Worm (Caenorhabditis elegans) whole organism, young adult: Measurements from ENCODE around the gene F20D6.5.

Experiments used
- C06A6.2 ChIP-seq: fragments of 200-800 bp; sonication (Bioruptor generic); conservative IDR thresholded peaks from 2 replicates; pipeline ENCODE4 v1.3.6; 2022; ENCODE audit warnings: missing genetic modification characterization, missing compliant biosample characterization
- F23B12.7 ChIP-seq: sonication (generic microtip); optimal IDR thresholded peaks from 2 replicates; lab custom pipeline; 2017; ENCODE audit warnings: missing genetic modification characterization, mild to moderate bottlenecking, missing compliant biosample characterization, antibody characterized with exemption, moderate library complexity; ENCODE audit not compliant: insufficient read depth
- F39B2.1 ChIP-seq: fragments of 200-800 bp; sonication (Bioruptor generic); IDR thresholded peaks from 2 replicates; pipeline ENCODE4 v1.3.6; 2022; ENCODE audit warnings: missing genetic modification reagents, missing genetic modification characterization, missing compliant biosample characterization
- F52B5.7 ChIP-seq: sonication (generic microtip); optimal IDR thresholded peaks from 2 replicates; lab custom pipeline; 2016; ENCODE audit warnings: mild to moderate bottlenecking, missing genetic modification characterization, missing compliant biosample characterization
- F57A8.1 ChIP-seq: fragments of 200-800 bp; sonication (Bioruptor generic); optimal IDR thresholded peaks from 2 replicates; lab custom pipeline; 2018; ENCODE audit warnings: mild to moderate bottlenecking, missing genetic modification characterization, moderate library complexity, missing compliant biosample characterization
- T07F8.4 ChIP-seq: sonication (generic microtip); optimal IDR thresholded peaks from 2 replicates; lab custom pipeline; 2016; ENCODE audit warnings: mild to moderate bottlenecking, missing genetic modification characterization, moderate library complexity, missing compliant biosample characterization
- T26A5.8 ChIP-seq: sonication (generic microtip); optimal IDR thresholded peaks from 2 replicates; lab custom pipeline; 2016; ENCODE audit warnings: missing genetic modification characterization, missing compliant biosample characterization
- Y53G8AR.9 ChIP-seq: fragments of 200-800 bp; sonication (Bioruptor generic); conservative IDR thresholded peaks from 2 replicates; pipeline ENCODE4 v1.3.6; 2022; ENCODE audit warnings: missing genetic modification reagents, missing genetic modification characterization, missing compliant biosample characterization
- Y67H2A.10 ChIP-seq: fragments of 200-800 bp; sonication (Bioruptor generic); conservative IDR thresholded peaks from 2 replicates; pipeline ENCODE4 v1.3.6; 2022; ENCODE audit warnings: missing genetic modification reagents, missing genetic modification characterization, missing compliant biosample characterization
- ama-1 ChIP-seq, 3 experiments: fragments of 150-350 bp in 1 of 3; sonication (generic microtip) in 2 of 3; optimal IDR thresholded peaks; 2 replicates each; lab custom pipeline; 2014 to 2018; ENCODE audit warnings: missing biosample characterization in 2 of 3, missing genetic modification characterization in 2 of 3, missing genetic modification reagents in 2 of 3
- aptf-3 ChIP-seq: fragments of 200-800 bp; sonication (Bioruptor generic); IDR thresholded peaks from 2 replicates; pipeline ENCODE4 v1.3.6; 2022; ENCODE audit warnings: missing genetic modification characterization, missing compliant biosample characterization
- atf-7 ChIP-seq: sonication (generic microtip); optimal IDR thresholded peaks from 2 replicates; lab custom pipeline; 2017; ENCODE audit warnings: mild to moderate bottlenecking, missing genetic modification characterization, missing compliant biosample characterization
- athp-1 ChIP-seq: sonication (generic microtip); optimal IDR thresholded peaks from 2 replicates; lab custom pipeline; 2017; ENCODE audit warnings: mild to moderate bottlenecking, missing genetic modification characterization, missing compliant biosample characterization
- ccch-3 ChIP-seq: fragments of 200-800 bp; sonication (Bioruptor generic); optimal IDR thresholded peaks from 2 replicates; lab custom pipeline; 2018; ENCODE audit warnings: mild to moderate bottlenecking, missing genetic modification characterization, missing compliant biosample characterization
- cebp-2 ChIP-seq: fragments of 200-800 bp; sonication (Bioruptor generic); IDR thresholded peaks from 2 replicates; pipeline ENCODE4 v1.3.6; 2022; ENCODE audit warnings: missing genetic modification characterization, missing compliant biosample characterization
- ceh-27 ChIP-seq: fragments of 200-800 bp; sonication (Bioruptor generic); optimal IDR thresholded peaks from 2 replicates; lab custom pipeline; 2018; ENCODE audit warnings: mild to moderate bottlenecking, missing genetic modification characterization, moderate library complexity, missing compliant biosample characterization
- him-1 ChIP-seq: sonication (generic microtip); optimal IDR thresholded peaks from 2 replicates; lab custom pipeline; 2016; ENCODE audit warnings: missing genotype, missing genetic modification reagents, missing genetic modification characterization, missing compliant biosample characterization
- hmg-1.2 ChIP-seq: fragments of 200-800 bp; sonication (Bioruptor generic); IDR thresholded peaks from 2 replicates; pipeline ENCODE4 v1.3.6; 2022; ENCODE audit warnings: missing genetic modification reagents, missing genetic modification characterization, missing compliant biosample characterization
- hrde-1 ChIP-seq: sonication (generic microtip); optimal IDR thresholded peaks from 2 replicates; lab custom pipeline; 2016; ENCODE audit warnings: missing genetic modification characterization, mild to moderate bottlenecking, missing compliant biosample characterization, moderate library complexity, missing genotype, missing genetic modification reagents, borderline replicate concordance
- lag-1 ChIP-seq: fragments of 200-800 bp; sonication (Bioruptor generic); IDR thresholded peaks from 2 replicates; pipeline ENCODE4 v1.3.6; 2022; ENCODE audit warnings: missing genetic modification reagents, missing genetic modification characterization, missing compliant biosample characterization
- let-526 ChIP-seq: fragments of 200-800 bp; sonication (Bioruptor generic); IDR thresholded peaks from 2 replicates; pipeline ENCODE4 v1.3.6; 2022; ENCODE audit warnings: missing genetic modification reagents, missing genetic modification characterization, missing compliant biosample characterization
- lin-35 ChIP-seq, 3 experiments: fragments of 150-350 bp in 2 of 3; sonication (generic microtip) in 1 of 3; optimal IDR thresholded peaks; 2 replicates each; lab custom pipeline; 2014 to 2018; ENCODE audit warnings: missing biosample characterization in 3 of 3, missing genetic modification characterization in 3 of 3, missing genetic modification reagents in 3 of 3
- lin-40 ChIP-seq: sonication (generic microtip); optimal IDR thresholded peaks from 2 replicates; lab custom pipeline; 2016; ENCODE audit warnings: missing genetic modification characterization, mild to moderate bottlenecking, missing compliant biosample characterization, missing genotype, missing genetic modification reagents
- madf-3 ChIP-seq: fragments of 200-800 bp; sonication (Bioruptor generic); IDR thresholded peaks from 2 replicates; pipeline ENCODE4 v1.3.6; 2022; ENCODE audit warnings: missing genetic modification reagents, missing genetic modification characterization, missing compliant biosample characterization
- mel-28 ChIP-seq: sonication (generic microtip); optimal IDR thresholded peaks from 2 replicates; lab custom pipeline; 2016; ENCODE audit warnings: borderline replicate concordance, mild to moderate bottlenecking, missing genetic modification characterization, missing compliant biosample characterization
- nhr-120 ChIP-seq: fragments of 200-800 bp; sonication (Bioruptor generic); IDR thresholded peaks from 2 replicates; pipeline ENCODE4 v1.3.6; 2022; ENCODE audit warnings: missing genetic modification characterization, missing compliant biosample characterization
- rec-8 ChIP-seq, 2 experiments: sonication (generic microtip); optimal IDR thresholded peaks; 2 replicates each; lab custom pipeline; 2016; ENCODE audit warnings: mild to moderate bottlenecking in 2 of 2, missing genetic modification characterization in 2 of 2, missing genetic modification reagents in 2 of 2, missing genotype in 2 of 2, missing biosample characterization in 1 of 2, missing compliant biosample characterization in 1 of 2, moderate library complexity in 1 of 2
- sea-2 ChIP-seq: fragments of 200-800 bp; sonication (Bioruptor generic); IDR thresholded peaks from 2 replicates; pipeline ENCODE4 v1.3.6; 2022; ENCODE audit warnings: missing genetic modification characterization, missing compliant biosample characterization
- snpc-1.3 ChIP-seq: sonication (generic microtip); optimal IDR thresholded peaks from 2 replicates; lab custom pipeline; 2017; ENCODE audit warnings: missing genetic modification characterization, mild to moderate bottlenecking, missing compliant biosample characterization, antibody characterized with exemption, moderate library complexity, missing genotype, missing genetic modification reagents; ENCODE audit not compliant: insufficient read depth
- snpc-3.4 ChIP-seq: sonication (generic microtip); optimal IDR thresholded peaks from 2 replicates; lab custom pipeline; 2017; ENCODE audit warnings: missing genetic modification characterization, mild to moderate bottlenecking, missing compliant biosample characterization, antibody characterized with exemption, moderate library complexity, missing genotype, missing genetic modification reagents
- somi-1 ChIP-seq: fragments of 200-800 bp; sonication (Bioruptor generic); optimal IDR thresholded peaks from 2 replicates; lab custom pipeline; 2018; ENCODE audit warnings: mild to moderate bottlenecking, missing genetic modification characterization, missing compliant biosample characterization
- tlf-1 ChIP-seq: fragments of 200-800 bp; sonication (Bioruptor generic); optimal IDR thresholded peaks from 2 replicates; lab custom pipeline; 2018; ENCODE audit warnings: mild to moderate bottlenecking, missing genetic modification characterization, missing compliant biosample characterization
- unc-62 ChIP-seq: fragments of 150-350 bp; optimal IDR thresholded peaks from 2 replicates; lab custom pipeline; 2014; ENCODE audit warnings: missing biosample characterization, missing genetic modification reagents, missing genetic modification characterization
- xnd-1 ChIP-seq: sonication (generic microtip); optimal IDR thresholded peaks from 2 replicates; lab custom pipeline; 2016; ENCODE audit warnings: missing genotype, missing genetic modification reagents, missing genetic modification characterization, missing compliant biosample characterization
- zfh-2 ChIP-seq: fragments of 200-800 bp; sonication (Bioruptor generic); conservative IDR thresholded peaks from 2 replicates; pipeline ENCODE4 v1.3.6; 2022; ENCODE audit warnings: missing genetic modification reagents, missing genetic modification characterization, missing compliant biosample characterization
- zim-3 ChIP-seq: sonication (generic microtip); optimal IDR thresholded peaks from 2 replicates; lab custom pipeline; 2017; ENCODE audit warnings: mild to moderate bottlenecking, missing genetic modification characterization, moderate library complexity, missing compliant biosample characterization

The F20D6.5 gene

ce11 chrV:8203085-8203643, 41.4 kb downstream of the F20D6.5 start, which contains the start of gene cest-17:
cest-17 (plus strand) TSS chrV:8203332.
- TF ChIP-seq cebp-2: no peak
- TF ChIP-seq snpc-3.4: no peak
- TF ChIP-seq him-1 (tag; lab: Kevin White, UChicago): no peak
- TF ChIP-seq aptf-3 (GFP tag; lab: Robert Waterston, UW): no peak
- no peak for TF ChIP-seq F39B2.1 (GFP tag; lab: Robert Waterston, UW)
- peak; percentile 30; the same call in 1 of the 2 replicates for TF ChIP-seq hmg-1.2 (GFP tag; lab: Robert Waterston, UW)
- no peak for TF ChIP-seq somi-1
- TF ChIP-seq xnd-1 (tag; lab: Kevin White, UChicago): no peak
- TF ChIP-seq, all 124 proteins: peak for 1

DNA sequence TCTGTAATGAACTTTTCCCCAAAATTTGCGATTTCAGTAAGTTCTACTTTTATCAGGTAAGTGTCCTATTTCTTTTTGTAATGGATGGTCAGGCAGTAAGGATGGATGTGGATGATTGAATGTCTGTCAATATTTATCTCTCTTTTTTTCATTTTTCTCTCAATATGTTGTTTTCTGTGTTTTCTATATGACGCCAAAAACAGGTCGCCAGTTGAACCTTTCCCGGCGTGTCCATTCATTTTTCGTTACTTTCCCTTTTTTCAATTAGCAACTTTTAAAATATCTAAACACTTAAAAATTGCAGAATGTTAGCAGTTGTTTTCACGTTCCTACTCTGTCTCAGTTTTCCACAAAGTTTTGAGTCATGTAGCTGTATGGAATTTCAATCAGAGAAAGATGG, 45.2 kb downstream of the F20D6.5 start, which contains the start of gene timp-1:
Gene timp-1 (plus strand): TSS at position 305 of the 400 bp plus-strand sequence.
- no peak for TF ChIP-seq snpc-1.3 (tag; lab: Kevin White, UChicago)
- no peak for TF ChIP-seq athp-1 (tag; lab: Kevin White, UChicago)
- TF ChIP-seq ama-1 (optimal IDR thresholded peaks at IDR 0.05; lab: Kevin White, UChicago): no peak
- no peak for TF ChIP-seq ama-1 (GFP tag; optimal IDR thresholded peaks at IDR 0.05; lab: Kevin White, UChicago)
- TF ChIP-seq F23B12.7 (tag; lab: Kevin White, UChicago): no peak
- no peak for TF ChIP-seq rec-8 (tag; optimal IDR thresholded peaks at IDR 0.05; lab: Kevin White, UChicago)
- TF ChIP-seq lin-35 (GFP tag; optimal IDR thresholded peaks at IDR 0.05; lab: Kevin White, UChicago): no peak
- no peak for TF ChIP-seq F57A8.1 (GFP tag; lab: Kevin White, UChicago)
- no peak for TF ChIP-seq mel-28 (tag; lab: Kevin White, UChicago)
- no peak for TF ChIP-seq lin-40
- TF ChIP-seq unc-62 (GFP tag; lab: Kevin White, UChicago): no peak
- TF ChIP-seq Y53G8AR.9: no peak
- TF ChIP-seq nhr-120 (GFP tag; lab: Robert Waterston, UW): no peak
- no peak for TF ChIP-seq ceh-27 (GFP tag; lab: Kevin White, UChicago)
- no peak for TF ChIP-seq let-526
- TF ChIP-seq madf-3: no peak

- TF ChIP-seq aptf-3 (GFP tag; lab: Robert Waterston, UW) (no peak), T07F8.4 (tag; lab: Kevin White, UChicago) (no peak), him-1 (tag; lab: Kevin White, UChicago) (no peak), hrde-1 (tag; lab: Kevin White, UChicago) (no peak), F52B5.7 (tag; lab: Kevin White, UChicago) (no peak), Y67H2A.10 (GFP tag; lab: Robert Waterston, UW) (no peak), snpc-3.4 (no peak), zim-3 (tag; lab: Kevin White, UChicago) (no peak), C06A6.2 (GFP tag; lab: Robert Waterston, UW) (no peak), lin-40 (no peak), snpc-1.3 (tag; lab: Kevin White, UChicago) (no peak), atf-7 (no peak), lag-1 (GFP tag; lab: Robert Waterston, UW) (no peak), zfh-2 (GFP tag; lab: Robert Waterston, UW) (no peak), mel-28 (tag; lab: Kevin White, UChicago) (no peak), sea-2 (GFP tag; lab: Robert Waterston, UW) (no peak), ccch-3 (GFP tag; lab: Kevin White, UChicago) (no peak), tlf-1 (GFP tag; lab: Kevin White, UChicago) (no peak), T26A5.8 (tag; lab: Kevin White, UChicago) (no peak), madf-3 (no peak)
Observed at ce11 chrV:8210527-8210926, 48.8 kb downstream of the F20D6.5 start.
